Worm (Caenorhabditis elegans): ENCODE measurements around the gene srh-274.

ce11 chrII:988437-988836 lies 5.5 kb downstream of the srh-274 start, which contains the start of gene fbxc-39:
- no peak for TF ChIP-seq ama-1 (optimal IDR thresholded peaks at IDR 0.05)
- no peak for TF ChIP-seq lin-39 (tag; optimal IDR thresholded peaks at IDR 0.05)
- no peak for TF ChIP-seq ceh-88 (GFP tag; IDR thresholded peaks at IDR 0.05)
- TF ChIP-seq aha-1 (tag; optimal IDR thresholded peaks at IDR 0.05): no peak
- TF ChIP-seq unc-130 (tag; optimal IDR thresholded peaks at IDR 0.05): no peak
- TF ChIP-seq nhr-12 (tag; optimal IDR thresholded peaks at IDR 0.05): no peak
- no peak for TF ChIP-seq F16B12.6 (tag; optimal IDR thresholded peaks at IDR 0.05)
- no peak for TF ChIP-seq nhr-77 (tag; optimal IDR thresholded peaks at IDR 0.05)
- TF ChIP-seq blmp-1 (tag; optimal IDR thresholded peaks at IDR 0.05): no peak
- TF ChIP-seq egl-27 (tag; optimal IDR thresholded peaks at IDR 0.05): no peak
- no peak for TF ChIP-seq pqm-1 (tag; optimal IDR thresholded peaks at IDR 0.05)
- TF ChIP-seq rnt-1 (tag; optimal IDR thresholded peaks at IDR 0.05): no peak
